Worm (Caenorhabditis elegans) whole organism, L4/young adult: ENCODE data around the gene kqt-3.

ENCODE experiments used
- W03F9.2 ChIP-seq: fragments of 150-350 bp; optimal IDR thresholded peaks from 2 replicates; lab custom pipeline; 2014; ENCODE audit warnings: missing biosample characterization, missing genetic modification characterization
- dao-5 ChIP-seq: sonication (generic microtip); optimal IDR thresholded peaks from 2 replicates; lab custom pipeline; 2016; ENCODE audit warnings: missing genotype, missing genetic modification characterization, moderate library complexity, missing compliant biosample characterization
- him-1 ChIP-seq: sonication (generic microtip); optimal IDR thresholded peaks from 2 replicates; lab custom pipeline; 2016; ENCODE audit warnings: missing genotype, missing genetic modification reagents, missing genetic modification characterization, missing compliant biosample characterization

DNA sequence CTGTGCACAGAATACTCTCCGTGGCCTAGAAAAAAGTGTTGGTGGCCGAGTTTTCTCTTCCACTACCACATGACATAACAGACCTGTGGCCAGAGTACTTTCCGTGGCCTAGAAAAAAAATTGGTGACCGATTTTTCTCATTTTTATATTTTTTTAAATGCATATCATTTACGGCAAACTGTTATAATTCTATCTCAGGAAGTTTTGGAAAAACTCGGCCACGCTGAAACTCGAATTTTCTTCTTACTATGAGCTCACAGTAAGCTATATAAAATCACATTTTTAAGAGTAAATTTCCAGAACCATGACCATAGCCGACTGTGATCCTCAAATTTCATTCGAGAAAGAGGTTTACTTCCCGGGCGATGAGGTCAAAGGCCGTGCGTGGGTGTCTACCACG, 55.9 kb downstream of the kqt-3 start, which contains the start of gene arrd-14:
- TF ChIP-seq him-1, result no peak
- TF ChIP-seq dao-5, result no peak
- TF ChIP-seq W03F9.2 (tag; lab: Kevin White, UChicago), result no peak
